Worm (Caenorhabditis elegans) whole organism, midembryonic: ENCODE results near the gene tbc-7.

Experiments
- T22C8.4 ChIP-seq: fragments of 200-800 bp; sonication (Bioruptor generic); IDR thresholded peaks from 2 replicates; pipeline ENCODE4 v1.3.6; 2022; ENCODE audit warnings: missing genetic modification characterization, missing compliant biosample characterization
- cog-1 ChIP-seq: sonication (generic microtip); optimal IDR thresholded peaks from 2 replicates; lab custom pipeline; 2016; ENCODE audit warnings: missing genetic modification characterization, missing compliant biosample characterization
- flt-1 ChIP-seq: fragments of 200-800 bp; sonication (Bioruptor generic); IDR thresholded peaks from 2 replicates; pipeline ENCODE4 v1.3.6; 2022; ENCODE audit warnings: missing genetic modification characterization, missing compliant biosample characterization
- klf-2 ChIP-seq: fragments of 200-800 bp; sonication (Bioruptor generic); conservative IDR thresholded peaks from 2 replicates; pipeline ENCODE4 v1.3.6; 2022; ENCODE audit warnings: missing genetic modification reagents, missing genetic modification characterization, missing compliant biosample characterization
- med-1 ChIP-seq: sonication (generic microtip); optimal IDR thresholded peaks from 2 replicates; lab custom pipeline; 2017; ENCODE audit warnings: missing genetic modification characterization, mild to moderate bottlenecking, missing compliant biosample characterization, antibody characterized with exemption, missing genetic modification reagents; ENCODE audit not compliant: insufficient read depth
- ref-1 ChIP-seq: fragments of 200-800 bp; sonication (Bioruptor generic); conservative IDR thresholded peaks from 2 replicates; pipeline ENCODE4 v1.3.6; 2022; ENCODE audit warnings: missing genetic modification reagents, missing genetic modification characterization, missing compliant biosample characterization
- tab-1 ChIP-seq: fragments of 200-800 bp; sonication (Bioruptor generic); IDR thresholded peaks from 2 replicates; pipeline ENCODE4 v1.3.6; 2022; ENCODE audit warnings: missing genetic modification characterization, missing compliant biosample characterization
- ztf-23 ChIP-seq: fragments of 200-800 bp; sonication (Bioruptor generic); IDR thresholded peaks from 2 replicates; pipeline ENCODE4 v1.3.6; 2022; ENCODE audit warnings: missing genetic modification reagents, missing genetic modification characterization, missing compliant biosample characterization
- ztf-29 ChIP-seq: fragments of 200-800 bp; sonication (Bioruptor generic); IDR thresholded peaks from 2 replicates; pipeline ENCODE4 v1.3.6; 2022; ENCODE audit warnings: missing genetic modification reagents, missing genetic modification characterization, missing compliant biosample characterization

DNA sequence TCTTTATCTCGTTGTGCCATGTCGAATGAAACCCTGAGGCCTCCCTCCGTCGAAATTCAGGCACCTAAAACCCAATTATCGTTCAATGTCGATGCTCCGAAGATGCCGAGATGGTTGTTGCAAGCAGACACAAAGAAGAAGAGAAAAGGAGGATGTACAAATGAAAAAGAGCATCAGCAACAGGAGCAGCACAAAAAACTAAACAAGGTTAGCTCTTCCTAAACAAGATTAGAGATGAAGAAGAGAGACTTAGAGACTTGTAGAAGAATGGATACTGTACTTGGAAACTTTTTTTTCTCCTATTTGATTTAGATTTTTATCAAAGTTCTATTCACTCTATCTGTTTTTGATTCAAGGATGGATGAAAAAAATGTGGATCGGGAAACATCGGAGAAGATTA is 16.5 kb upstream of the tbc-7 start:
- no peak for TF ChIP-seq cog-1 (tag; lab: Kevin White, UChicago)
- TF ChIP-seq flt-1 (GFP tag; lab: Robert Waterston, UW): no peak
- no peak for TF ChIP-seq med-1 (GFP tag; lab: Kevin White, UChicago)
- TF ChIP-seq ztf-23 (GFP tag; lab: Robert Waterston, UW): no peak
- TF ChIP-seq tab-1 (GFP tag; lab: Robert Waterston, UW): no peak
- TF ChIP-seq T22C8.4: no peak
- no peak for TF ChIP-seq ref-1
- TF ChIP-seq klf-2 (GFP tag; lab: Robert Waterston, UW): no peak
- TF ChIP-seq ztf-29 (GFP tag; lab: Robert Waterston, UW): no peak
